Worm (Caenorhabditis elegans) whole organism, L4/young adult: Measurements from ENCODE around the gene W03B1.5.

Source experiments
- W03F9.2 ChIP-seq: fragments of 150-350 bp; optimal IDR thresholded peaks from 2 replicates; lab custom pipeline; 2014; ENCODE audit warnings: missing biosample characterization, missing genetic modification characterization
- him-1 ChIP-seq: sonication (generic microtip); optimal IDR thresholded peaks from 2 replicates; lab custom pipeline; 2016; ENCODE audit warnings: missing genotype, missing genetic modification reagents, missing genetic modification characterization, missing compliant biosample characterization

DNA sequence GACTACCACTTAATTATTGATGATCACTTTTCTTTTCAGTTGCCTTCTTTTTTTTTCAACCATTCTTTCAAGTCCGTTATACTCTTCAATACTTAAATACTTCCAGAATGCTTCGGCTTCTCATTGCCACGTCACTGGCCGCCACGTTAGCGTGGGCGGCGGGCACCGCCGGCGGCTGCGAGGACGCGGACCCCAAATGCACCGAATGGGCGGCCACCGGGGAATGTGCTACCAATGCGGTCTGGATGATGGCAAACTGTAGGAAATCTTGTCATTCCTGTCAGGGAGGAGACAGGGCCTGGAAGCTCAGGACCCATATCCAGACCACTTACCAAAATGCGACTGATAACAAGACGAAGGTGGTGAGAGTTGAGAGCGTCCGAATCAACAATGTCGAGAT is 47.0 kb upstream of the W03B1.5 start, which contains the start of gene lgc-22:
- TF ChIP-seq W03F9.2 (tag; lab: Kevin White, UChicago): no peak
- TF ChIP-seq him-1 (tag; lab: Kevin White, UChicago): no peak
